Worm (Caenorhabditis elegans) whole organism, L4/young adult: ENCODE results near the gene gcy-31.

ENCODE experiments used
- W03F9.2 ChIP-seq: fragments of 150-350 bp; optimal IDR thresholded peaks from 2 replicates; lab custom pipeline; 2014; ENCODE audit warnings: missing biosample characterization, missing genetic modification characterization
- dao-5 ChIP-seq: sonication (generic microtip); optimal IDR thresholded peaks from 2 replicates; lab custom pipeline; 2016; ENCODE audit warnings: missing genotype, missing genetic modification characterization, moderate library complexity, missing compliant biosample characterization

DNA sequence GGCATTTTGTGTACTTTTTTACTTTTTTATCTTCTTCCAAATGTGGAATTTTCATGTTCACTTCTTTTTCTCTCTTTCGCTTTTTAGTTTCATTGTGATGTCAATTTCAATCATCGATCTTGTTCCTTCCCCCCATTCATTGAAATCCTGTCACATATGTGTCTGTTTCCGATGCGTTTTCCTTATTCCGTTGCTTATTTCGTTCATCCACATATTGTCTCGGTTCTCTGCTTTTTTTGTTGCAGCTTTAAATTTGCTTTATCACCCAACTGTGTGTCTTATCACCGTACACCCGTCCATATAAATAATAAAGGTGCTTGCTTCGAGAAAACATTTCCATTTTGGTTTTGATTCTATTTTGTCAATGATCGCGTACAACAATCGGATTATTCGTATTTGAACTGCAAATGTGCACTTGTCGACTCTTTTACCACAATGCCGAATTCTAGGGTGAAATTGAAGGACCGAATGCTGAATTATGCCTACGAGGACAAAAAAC lies 18.0 kb downstream of the gcy-31 start, which contains the start of the genes C43H6.12 and trpp-12:
- no peak for TF ChIP-seq W03F9.2 (tag; lab: Kevin White, UChicago)
- no peak for TF ChIP-seq dao-5
